Worm (Caenorhabditis elegans) whole organism, L1 larva: ENCODE data around the gene F26F12.3.
A peak's percentile ranks its signal among the peaks of the same experiment; 100 is the strongest.

ENCODE experiments used
- C04F5.9 ChIP-seq: sonication (generic microtip); optimal IDR thresholded peaks from 2 replicates; lab custom pipeline; 2016; ENCODE audit warnings: missing genetic modification characterization, missing compliant biosample characterization
- C34B4.2 ChIP-seq: sonication (generic microtip); optimal IDR thresholded peaks from 2 replicates; lab custom pipeline; 2017; ENCODE audit warnings: mild to moderate bottlenecking, missing genetic modification characterization, missing compliant biosample characterization
- F16B12.6 ChIP-seq: fragments of 150-350 bp; optimal IDR thresholded peaks from 2 replicates; lab custom pipeline; 2014; ENCODE audit warnings: missing biosample characterization, missing genetic modification characterization
- Y116A8C.19 ChIP-seq: sonication (generic microtip); optimal IDR thresholded peaks from 2 replicates; lab custom pipeline; 2016; ENCODE audit warnings: missing compliant biosample characterization, missing genetic modification characterization, borderline replicate concordance
- aly-2 ChIP-seq: fragments of 150-350 bp; optimal IDR thresholded peaks from 2 replicates; lab custom pipeline; 2014; ENCODE audit warnings: missing biosample characterization, missing genetic modification characterization
- ama-1 ChIP-seq: fragments of 150-350 bp; optimal IDR thresholded peaks from 2 replicates; lab custom pipeline; 2014
- blmp-1 ChIP-seq: fragments of 150-350 bp; optimal IDR thresholded peaks from 2 replicates; lab custom pipeline; 2014; ENCODE audit warnings: missing biosample characterization, missing genetic modification characterization
- ceh-63 ChIP-seq: fragments of 200-800 bp; sonication (Bioruptor generic); optimal IDR thresholded peaks from 2 replicates; lab custom pipeline; 2018; ENCODE audit warnings: mild to moderate bottlenecking, missing genetic modification characterization, missing compliant biosample characterization
- ceh-8 ChIP-seq: fragments of 200-800 bp; sonication (Bioruptor generic); optimal IDR thresholded peaks from 2 replicates; lab custom pipeline; 2018; ENCODE audit warnings: mild to moderate bottlenecking, missing genetic modification characterization, moderate library complexity, missing compliant biosample characterization
- ceh-82 ChIP-seq, 3 experiments: fragments of 150-350 bp in 1 of 3; sonication (generic microtip) in 2 of 3; optimal IDR thresholded peaks; 2 replicates each; lab custom pipeline; 2014 to 2017; ENCODE audit warnings: missing biosample characterization in 3 of 3, missing genetic modification characterization in 3 of 3
- ceh-88 ChIP-seq: fragments of 200-800 bp; sonication (Bioruptor generic); IDR thresholded peaks from 2 replicates; pipeline ENCODE4 v1.3.6; 2022; ENCODE audit warnings: missing genetic modification characterization, missing compliant biosample characterization
- ceh-90 ChIP-seq: sonication (generic microtip); optimal IDR thresholded peaks from 2 replicates; lab custom pipeline; 2016; ENCODE audit warnings: missing genetic modification characterization, missing compliant biosample characterization
- ces-1 ChIP-seq: fragments of 150-350 bp; optimal IDR thresholded peaks from 2 replicates; lab custom pipeline; 2014; ENCODE audit warnings: missing biosample characterization, missing genetic modification reagents, missing genetic modification characterization
- dsc-1 ChIP-seq: sonication (generic microtip); optimal IDR thresholded peaks from 2 replicates; lab custom pipeline; 2016; ENCODE audit warnings: mild to moderate bottlenecking, missing genetic modification characterization, missing compliant biosample characterization
- efl-1 ChIP-seq, 4 experiments: fragments of 150-350 bp; optimal IDR thresholded peaks in 3 of 4; peaks in 1 of 4; 1 replicate in 1 of 4; 2 replicates in 3 of 4; lab custom pipeline; 2014; ENCODE audit warnings: missing biosample characterization in 2 of 4, missing genetic modification characterization in 2 of 4, missing genetic modification reagents in 2 of 4
- elt-2 ChIP-seq: sonication (generic microtip); optimal IDR thresholded peaks from 2 replicates; lab custom pipeline; 2016; ENCODE audit warnings: missing genetic modification characterization, mild to moderate bottlenecking, inconsistent platforms, missing compliant biosample characterization, missing genetic modification reagents
- elt-3 ChIP-seq, 6 experiments: fragments of 150-350 bp in 1 of 6; sonication (generic microtip); optimal IDR thresholded peaks; 2 replicates each; lab custom pipeline; 2017 to 2018; ENCODE audit warnings: missing biosample characterization in 6 of 6, missing genetic modification characterization in 6 of 6, inconsistent platforms in 1 of 6
- hlh-17 ChIP-seq: fragments of 200-800 bp; sonication (Bioruptor generic); optimal IDR thresholded peaks from 2 replicates; lab custom pipeline; 2018; ENCODE audit warnings: missing genetic modification characterization, mild to moderate bottlenecking, missing compliant biosample characterization, moderate library complexity, borderline replicate concordance
- hlh-4 ChIP-seq: sonication (generic microtip); optimal IDR thresholded peaks from 2 replicates; lab custom pipeline; 2016; ENCODE audit warnings: mild to moderate bottlenecking, missing genetic modification characterization, missing compliant biosample characterization
- isw-1 ChIP-seq: fragments of 200-800 bp; sonication (Bioruptor generic); IDR thresholded peaks from 2 replicates; pipeline ENCODE4 v1.3.6; 2022; ENCODE audit warnings: missing genetic modification characterization, missing compliant biosample characterization
- jun-1 ChIP-seq: fragments of 150-350 bp; optimal IDR thresholded peaks from 2 replicates; lab custom pipeline; 2014; ENCODE audit warnings: missing biosample characterization, missing genetic modification reagents, missing genetic modification characterization
- lin-14 ChIP-seq: fragments of 200-800 bp; sonication (Bioruptor generic); optimal IDR thresholded peaks from 2 replicates; lab custom pipeline; 2018; ENCODE audit warnings: mild to moderate bottlenecking, missing genetic modification characterization, moderate library complexity, missing compliant biosample characterization
- lin-15B ChIP-seq: fragments of 150-350 bp; sonication (generic microtip); optimal IDR thresholded peaks from 3 replicates; lab custom pipeline; 2014; ENCODE audit warnings: missing biosample characterization, missing genetic modification characterization
- lin-35 ChIP-seq, 2 experiments: fragments of 150-350 bp; optimal IDR thresholded peaks; 2 replicates each; lab custom pipeline; 2014; ENCODE audit warnings: missing biosample characterization in 2 of 2, missing genetic modification characterization in 2 of 2, missing genetic modification reagents in 2 of 2
- lsy-2 ChIP-seq, 2 experiments: fragments of 150-350 bp; optimal IDR thresholded peaks; 2 replicates each; lab custom pipeline; 2014; ENCODE audit warnings: missing biosample characterization in 2 of 2, missing genetic modification characterization in 2 of 2
- mdl-1 ChIP-seq, 2 experiments: fragments of 150-350 bp; optimal IDR thresholded peaks; 2 replicates each; lab custom pipeline; 2014 to 2017; ENCODE audit warnings: missing biosample characterization in 2 of 2, missing genetic modification characterization in 2 of 2, inconsistent platforms in 1 of 2
- mep-1 ChIP-seq: fragments of 150-350 bp; optimal IDR thresholded peaks from 2 replicates; lab custom pipeline; 2014; ENCODE audit warnings: missing biosample characterization, missing genetic modification characterization
- nhr-19 ChIP-seq: fragments of 200-800 bp; sonication (Bioruptor generic); conservative IDR thresholded peaks from 2 replicates; pipeline ENCODE4 v1.3.6; 2022; ENCODE audit warnings: missing genetic modification characterization, missing compliant biosample characterization
- nhr-28 ChIP-seq: fragments of 150-350 bp; optimal IDR thresholded peaks from 2 replicates; lab custom pipeline; 2014; ENCODE audit warnings: missing biosample characterization, missing genetic modification characterization
- nhr-47 ChIP-seq: sonication (generic microtip); optimal IDR thresholded peaks from 2 replicates; lab custom pipeline; 2016; ENCODE audit warnings: mild to moderate bottlenecking, missing genetic modification characterization, moderate library complexity, missing compliant biosample characterization
- nhr-71 ChIP-seq: sonication (generic microtip); optimal IDR thresholded peaks from 2 replicates; lab custom pipeline; 2016; ENCODE audit warnings: mild to moderate bottlenecking, missing genetic modification characterization, moderate library complexity, missing compliant biosample characterization
- nhr-77 ChIP-seq: fragments of 150-350 bp; optimal IDR thresholded peaks from 2 replicates; lab custom pipeline; 2014; ENCODE audit warnings: missing biosample characterization, missing genetic modification characterization
- nhr-84 ChIP-seq: sonication (generic microtip); optimal IDR thresholded peaks from 2 replicates; lab custom pipeline; 2017; ENCODE audit warnings: missing biosample characterization, missing genetic modification characterization
- nhr-85 ChIP-seq: sonication (generic microtip); peaks from one replicate; lab custom pipeline; 2016; ENCODE audit warnings: missing genetic modification characterization, inconsistent platforms, missing compliant biosample characterization
- nhr-90 ChIP-seq: sonication (generic microtip); optimal IDR thresholded peaks from 2 replicates; lab custom pipeline; 2016; ENCODE audit warnings: mild to moderate bottlenecking, missing genetic modification characterization, missing compliant biosample characterization; ENCODE audit not compliant: poor library complexity
- pax-3 ChIP-seq: fragments of 200-800 bp; sonication (Bioruptor generic); optimal IDR thresholded peaks from 2 replicates; lab custom pipeline; 2018; ENCODE audit warnings: mild to moderate bottlenecking, missing genetic modification characterization, moderate library complexity, missing compliant biosample characterization
- pqm-1 ChIP-seq: sonication (generic microtip); optimal IDR thresholded peaks from 3 replicates; lab custom pipeline; 2017; ENCODE audit warnings: missing biosample characterization, missing genetic modification characterization
- snpc-4 ChIP-seq: fragments of 150-350 bp; optimal IDR thresholded peaks from 2 replicates; lab custom pipeline; 2014; ENCODE audit warnings: missing biosample characterization, missing genetic modification characterization
- snu-23 ChIP-seq: sonication (generic microtip); optimal IDR thresholded peaks from 2 replicates; lab custom pipeline; 2016; ENCODE audit warnings: missing genetic modification characterization, missing compliant biosample characterization
- swsn-7 ChIP-seq: sonication (generic microtip); optimal IDR thresholded peaks from 2 replicates; lab custom pipeline; 2016; ENCODE audit warnings: missing genetic modification characterization, missing compliant biosample characterization
- tlp-1 ChIP-seq: fragments of 150-350 bp; optimal IDR thresholded peaks from 2 replicates; lab custom pipeline; 2014; ENCODE audit warnings: missing biosample characterization, missing genetic modification characterization
- unc-130 ChIP-seq: fragments of 150-350 bp; optimal IDR thresholded peaks from 2 replicates; lab custom pipeline; 2017; ENCODE audit warnings: missing biosample characterization, missing genetic modification characterization, inconsistent platforms
- unc-62 ChIP-seq: fragments of 150-350 bp; optimal IDR thresholded peaks from 2 replicates; lab custom pipeline; 2014; ENCODE audit warnings: missing biosample characterization, missing genetic modification reagents, missing genetic modification characterization
- unc-98 ChIP-seq: fragments of 200-800 bp; sonication (Bioruptor generic); IDR thresholded peaks from 2 replicates; pipeline ENCODE4 v1.3.6; 2022; ENCODE audit warnings: missing genetic modification characterization, missing compliant biosample characterization
- zag-1 ChIP-seq: fragments of 150-350 bp; optimal IDR thresholded peaks from 2 replicates; lab custom pipeline; 2014; ENCODE audit warnings: missing biosample characterization, missing genetic modification characterization

F26F12.3 gene

ce11 chrV:5848015-5848609 lies 2.6 kb upstream of the F26F12.3 start (continued):
- TF ChIP-seq nhr-28 (tag; lab: Kevin White, UChicago), result no peak
- no peak for TF ChIP-seq isw-1 (GFP tag; lab: Robert Waterston, UW)
- no peak for TF ChIP-seq nhr-90 (tag; lab: Kevin White, UChicago)
- no peak for TF ChIP-seq ceh-90 (tag; lab: Kevin White, UChicago)
- no peak for TF ChIP-seq ceh-8
- TF ChIP-seq unc-130 (tag; lab: Kevin White, UChicago), result no peak
- no peak for TF ChIP-seq F16B12.6 (tag; lab: Kevin White, UChicago)
- TF ChIP-seq zag-1 (tag; lab: Kevin White, UChicago), result no peak
- no peak for TF ChIP-seq hlh-4
- TF ChIP-seq ceh-88 (GFP tag; lab: Robert Waterston, UW), result no peak
- no peak for TF ChIP-seq aly-2 (tag; lab: Kevin White, UChicago)

ce11 chrV:5846729-5847128 lies 1.2 kb upstream of the F26F12.3 start:
- TF ChIP-seq nhr-71, result no peak
- no peak for TF ChIP-seq nhr-84
- no peak for TF ChIP-seq mep-1 (tag; lab: Kevin White, UChicago)
- TF ChIP-seq hlh-17, result no peak
- no peak for TF ChIP-seq pax-3 (tag; lab: Kevin White, UChicago)
- TF ChIP-seq nhr-90 (tag; lab: Kevin White, UChicago), result no peak
- no peak for TF ChIP-seq mdl-1 (tag; optimal IDR thresholded peaks at IDR 0.05; lab: Kevin White, UChicago)
- TF ChIP-seq ceh-82 (tag; optimal IDR thresholded peaks at IDR 0.05; lab: Kevin White, UChicago), result no peak
- TF ChIP-seq C04F5.9 (tag; lab: Kevin White, UChicago), result no peak
- no peak for TF ChIP-seq unc-62
- no peak for TF ChIP-seq swsn-7 (tag; lab: Kevin White, UChicago)
- TF ChIP-seq ces-1, result no peak
- TF ChIP-seq jun-1, result no peak
- no peak for TF ChIP-seq nhr-77
- no peak for TF ChIP-seq dsc-1
- no peak for TF ChIP-seq lin-15B (tag; lab: Kevin White, UChicago)
- no peak for TF ChIP-seq nhr-19 (GFP tag; lab: Robert Waterston, UW)
- TF ChIP-seq lin-35 (GFP tag; optimal IDR thresholded peaks at IDR 0.05; lab: Kevin White, UChicago), result peak in 1 of 2 experiments; percentile 3
- no peak for TF ChIP-seq ama-1 (lab: Kevin White, UChicago)
- TF ChIP-seq blmp-1 (tag; lab: Kevin White, UChicago), result peak; percentile 28
- no peak for TF ChIP-seq Y116A8C.19
- no peak for TF ChIP-seq efl-1 (optimal IDR thresholded peaks at IDR 0.05; lab: Kevin White, UChicago)
- peak in 1 of 2 experiments; percentile 84 for TF ChIP-seq efl-1 (GFP tag; optimal IDR thresholded peaks at IDR 0.05 in 1 of 2; lab: Kevin White, UChicago)
- TF ChIP-seq C34B4.2 (tag; lab: Kevin White, UChicago), result no peak
- TF ChIP-seq tlp-1 (tag; lab: Kevin White, UChicago), result no peak
- TF ChIP-seq F16B12.6 (tag; lab: Kevin White, UChicago), result no peak
- TF ChIP-seq nhr-85 (tag; lab: Kevin White, UChicago), result peak; percentile 61
- TF ChIP-seq lsy-2 (tag; optimal IDR thresholded peaks at IDR 0.05; lab: Kevin White, UChicago), result no peak
- no peak for TF ChIP-seq pqm-1 (tag; lab: Kevin White, UChicago)
- TF ChIP-seq ceh-88 (GFP tag; lab: Robert Waterston, UW), result no peak
- TF ChIP-seq snu-23 (GFP tag; lab: Kevin White, UChicago), result peak; percentile 20
- TF ChIP-seq ceh-8, result no peak
- TF ChIP-seq nhr-47 (tag; lab: Kevin White, UChicago), result no peak
- no peak for TF ChIP-seq ceh-63 (GFP tag; lab: Kevin White, UChicago)
- TF ChIP-seq elt-3 (tag; optimal IDR thresholded peaks at IDR 0.05; lab: Kevin White, UChicago), result no peak
- no peak for TF ChIP-seq unc-98 (GFP tag; lab: Robert Waterston, UW)
- TF ChIP-seq lin-14, result peak; percentile 39
- TF ChIP-seq snpc-4 (tag; lab: Kevin White, UChicago), result no peak
- no peak for TF ChIP-seq elt-2 (tag; lab: Kevin White, UChicago)
